Worm (Caenorhabditis elegans): Measurements from ENCODE around the gene ifta-2.

Gene ifta-2

DNA sequence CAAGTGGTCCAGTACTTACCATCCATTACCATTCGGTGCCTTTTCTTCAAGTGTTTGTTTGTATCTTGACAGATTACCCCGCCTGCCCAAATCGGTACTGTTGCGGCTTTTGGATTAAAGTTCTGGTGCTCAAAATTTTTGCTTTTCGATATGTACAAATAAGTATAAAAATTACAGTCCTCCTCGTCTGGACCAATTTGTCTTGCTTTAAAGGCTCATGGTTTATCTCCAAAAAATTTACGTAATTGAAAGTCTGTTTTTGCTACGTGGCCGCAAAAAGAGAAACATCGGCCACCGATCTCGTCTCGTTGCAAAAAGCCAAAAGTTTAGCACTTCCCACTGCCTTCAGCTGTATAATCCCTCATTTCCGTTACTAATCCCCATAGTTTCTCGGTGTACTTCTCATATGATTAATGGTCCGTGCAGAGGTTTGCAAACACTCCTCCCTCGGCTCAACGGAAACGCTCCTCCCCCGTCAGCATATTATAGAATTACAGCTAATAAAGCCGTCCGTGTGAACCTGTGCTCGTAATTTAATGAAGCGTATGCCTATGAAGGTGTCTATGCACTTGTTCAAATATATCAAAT lies 34.4 kb downstream of the ifta-2 start:
- no peak for TF ChIP-seq nhr-12 (tag; optimal IDR thresholded peaks at IDR 0.05)
- no peak for TF ChIP-seq pha-4 (tag; optimal IDR thresholded peaks at IDR 0.05)
- peak; percentile 44 for TF ChIP-seq ces-1 (GFP tag; optimal IDR thresholded peaks at IDR 0.05)
- TF ChIP-seq ztf-11 (tag; optimal IDR thresholded peaks at IDR 0.05): no peak
- TF ChIP-seq nhr-2 (tag; optimal IDR thresholded peaks at IDR 0.05): peak; percentile 2
- no peak for TF ChIP-seq unc-39 (tag; optimal IDR thresholded peaks at IDR 0.05)
- no peak for TF ChIP-seq hlh-1 (tag; optimal IDR thresholded peaks at IDR 0.05)

DNA sequence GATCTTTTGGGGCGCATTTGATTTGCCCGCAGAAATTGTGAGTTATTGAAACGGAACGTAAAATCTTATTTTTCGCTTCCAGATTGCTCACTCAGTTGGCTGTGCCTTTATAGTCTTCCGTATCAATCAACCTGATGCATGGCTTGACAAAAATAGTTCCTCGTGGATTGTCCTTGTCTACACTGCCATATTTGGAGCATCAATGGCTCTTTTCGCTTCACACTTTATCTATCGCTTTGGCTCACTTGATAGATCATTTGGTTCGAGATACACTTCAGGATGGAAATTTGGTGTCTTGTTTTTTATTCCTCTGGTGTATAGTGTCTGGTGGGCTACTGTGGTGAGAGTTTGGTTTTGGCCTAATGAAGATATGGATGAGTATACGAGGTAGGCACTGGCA lies 36.1 kb downstream of the ifta-2 start:
- TF ChIP-seq mls-2 (tag; optimal IDR thresholded peaks at IDR 0.05) (no peak), ces-1 (GFP tag; optimal IDR thresholded peaks at IDR 0.05) (no peak), unc-39 (tag; optimal IDR thresholded peaks at IDR 0.05) (no peak), ztf-11 (tag; optimal IDR thresholded peaks at IDR 0.05) (no peak), zip-8 (tag; optimal IDR thresholded peaks at IDR 0.05) (no peak), flh-1 (GFP tag; optimal IDR thresholded peaks at IDR 0.05) (no peak), blmp-1 (tag; optimal IDR thresholded peaks at IDR 0.05) (no peak), lin-13 (tag; optimal IDR thresholded peaks at IDR 0.05) (no peak)

DNA sequence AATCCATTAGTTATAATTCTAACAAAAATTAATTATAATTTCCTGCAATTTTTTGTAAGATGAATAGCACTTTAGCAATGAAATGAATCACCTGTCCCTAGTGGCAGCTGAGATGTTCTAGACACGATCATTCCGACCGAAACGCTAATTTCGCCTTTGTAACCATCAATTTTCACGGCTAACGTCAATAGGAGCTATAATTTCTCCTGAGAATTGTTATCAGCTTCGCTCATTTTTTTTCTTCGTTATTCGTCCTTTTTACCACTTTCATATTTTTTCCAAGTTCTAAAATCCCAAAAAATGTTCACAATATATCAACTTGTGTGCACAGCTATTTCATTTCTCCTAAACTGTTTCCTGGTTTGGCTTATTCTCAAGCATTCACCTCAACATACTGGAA lies 36.6 kb downstream of the ifta-2 start, which contains the start of gene str-187:
Gene str-187, plus strand, starts transcription at position 301 of the 400 bp plus-strand sequence.
- no peak for TF ChIP-seq ztf-11 (tag; optimal IDR thresholded peaks at IDR 0.05)
- no peak for TF ChIP-seq mab-5 (tag; optimal IDR thresholded peaks at IDR 0.05)
- no peak for TF ChIP-seq sptf-1 (tag; optimal IDR thresholded peaks at IDR 0.05)
- no peak for TF ChIP-seq snpc-4 (tag; optimal IDR thresholded peaks at IDR 0.05)
- TF ChIP-seq unc-120 (tag; optimal IDR thresholded peaks at IDR 0.05; ENCODE audit: poor library complexity, severe bottlenecking): no peak
- TF ChIP-seq nhr-237 (tag; optimal IDR thresholded peaks at IDR 0.05): no peak
- no peak for TF ChIP-seq nhr-12 (tag; optimal IDR thresholded peaks at IDR 0.05)
- TF ChIP-seq ceh-43 (GFP tag; optimal IDR thresholded peaks at IDR 0.05): no peak
- no peak for TF ChIP-seq mep-1 (tag; optimal IDR thresholded peaks at IDR 0.05)
- TF ChIP-seq unc-39 (tag; optimal IDR thresholded peaks at IDR 0.05): no peak
- no peak for TF ChIP-seq ceh-39 (tag; optimal IDR thresholded peaks at IDR 0.05)
- no peak for TF ChIP-seq ces-1 (GFP tag; optimal IDR thresholded peaks at IDR 0.05)
- TF ChIP-seq hlh-1 (tag; optimal IDR thresholded peaks at IDR 0.05): no peak
- TF ChIP-seq drap-1 (GFP tag; optimal IDR thresholded peaks at IDR 0.05): no peak

DNA sequence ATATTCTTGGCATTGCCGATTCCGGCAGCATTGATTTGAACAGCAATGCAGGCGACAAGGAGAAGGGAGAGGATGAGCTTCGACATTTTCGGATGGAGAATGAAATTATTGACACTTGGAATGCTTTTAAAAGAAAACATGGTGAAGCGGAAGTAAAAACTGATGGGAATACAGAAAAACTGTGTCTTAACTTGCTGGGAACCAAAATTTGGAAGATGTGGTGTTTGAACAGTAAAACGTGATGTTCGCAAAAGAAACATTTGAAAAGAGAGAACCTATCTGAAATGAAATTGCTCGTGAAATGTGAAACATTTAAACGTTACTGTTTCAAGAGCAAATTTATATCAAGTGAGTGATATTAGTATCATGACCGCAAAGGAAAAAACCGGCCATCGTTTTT lies 37.1 kb downstream of the ifta-2 start, which contains the start of gene F26D10.13:
Gene F26D10.13, minus strand, starts transcription at position 101 of the 400 bp plus-strand sequence.
- no peak for TF ChIP-seq M03D4.4 (tag; optimal IDR thresholded peaks at IDR 0.05)
- TF ChIP-seq zip-8 (tag; optimal IDR thresholded peaks at IDR 0.05): no peak
- no peak for TF ChIP-seq nhr-28 (tag; optimal IDR thresholded peaks at IDR 0.05)
- no peak for TF ChIP-seq lin-32 (GFP tag; optimal IDR thresholded peaks at IDR 0.05)
- no peak for TF ChIP-seq mab-5 (tag; optimal IDR thresholded peaks at IDR 0.05)
- TF ChIP-seq elt-3 (tag; optimal IDR thresholded peaks at IDR 0.05): no peak
- no peak for TF ChIP-seq ceh-39 (tag; optimal IDR thresholded peaks at IDR 0.05)
- TF ChIP-seq ham-2 (GFP tag; optimal IDR thresholded peaks at IDR 0.05): no peak
- no peak for TF ChIP-seq drap-1 (GFP tag; optimal IDR thresholded peaks at IDR 0.05)
- no peak for TF ChIP-seq nhr-2 (tag; optimal IDR thresholded peaks at IDR 0.05)
- no peak for TF ChIP-seq unc-39 (tag; optimal IDR thresholded peaks at IDR 0.05)
- TF ChIP-seq nhr-12 (tag; optimal IDR thresholded peaks at IDR 0.05): no peak
- TF ChIP-seq sem-2 (GFP tag; optimal IDR thresholded peaks at IDR 0.05): no peak
- TF ChIP-seq ztf-11 (tag; optimal IDR thresholded peaks at IDR 0.05): no peak

DNA sequence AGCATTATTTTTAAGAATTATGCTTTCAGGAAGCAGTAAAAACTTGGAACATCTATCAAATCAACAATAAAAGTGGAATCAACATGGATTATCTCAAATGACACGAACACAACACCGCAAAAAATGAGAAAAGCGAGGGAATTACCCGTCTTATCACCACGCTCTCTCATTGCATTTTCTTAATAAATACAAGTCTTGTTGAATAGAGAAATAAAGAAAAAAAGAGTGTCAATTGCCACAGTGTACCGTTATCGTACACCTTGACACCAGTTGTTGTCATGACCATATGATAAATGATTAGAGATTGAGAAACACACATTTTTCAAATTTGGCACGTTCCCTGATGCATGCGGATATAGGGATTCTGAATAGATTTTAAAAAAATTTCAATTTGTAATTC lies 38.1 kb downstream of the ifta-2 start:
- TF ChIP-seq nhr-28 (tag; optimal IDR thresholded peaks at IDR 0.05): no peak
- no peak for TF ChIP-seq sptf-1 (tag; optimal IDR thresholded peaks at IDR 0.05)
- TF ChIP-seq mls-2 (tag; optimal IDR thresholded peaks at IDR 0.05): no peak
- TF ChIP-seq lin-32 (GFP tag; optimal IDR thresholded peaks at IDR 0.05): no peak
- no peak for TF ChIP-seq tbx-8 (GFP tag; optimal IDR thresholded peaks at IDR 0.05)
- no peak for TF ChIP-seq mab-5 (tag; optimal IDR thresholded peaks at IDR 0.05)
- no peak for TF ChIP-seq lin-13 (tag; optimal IDR thresholded peaks at IDR 0.05)
- no peak for TF ChIP-seq mep-1 (tag; optimal IDR thresholded peaks at IDR 0.05)
- no peak for TF ChIP-seq ham-2 (GFP tag; optimal IDR thresholded peaks at IDR 0.05)
- TF ChIP-seq blmp-1 (tag; optimal IDR thresholded peaks at IDR 0.05): no peak
- no peak for TF ChIP-seq M03D4.4 (tag; optimal IDR thresholded peaks at IDR 0.05)
- no peak for TF ChIP-seq nhr-2 (tag; optimal IDR thresholded peaks at IDR 0.05)
- no peak for TF ChIP-seq unc-120 (tag; optimal IDR thresholded peaks at IDR 0.05; ENCODE audit: poor library complexity, severe bottlenecking)
- TF ChIP-seq ces-1 (GFP tag; optimal IDR thresholded peaks at IDR 0.05): no peak
- no peak for TF ChIP-seq bed-3 (GFP tag; optimal IDR thresholded peaks at IDR 0.05)
- TF ChIP-seq lsy-2 (tag; optimal IDR thresholded peaks at IDR 0.05): no peak
- no peak for TF ChIP-seq nhr-76 (tag; optimal IDR thresholded peaks at IDR 0.05)
- no peak for TF ChIP-seq cnd-1 (tag; optimal IDR thresholded peaks at IDR 0.05)
- no peak for TF ChIP-seq drap-1 (GFP tag; optimal IDR thresholded peaks at IDR 0.05)
